Worm (Caenorhabditis elegans) whole organism, L2 larva: ENCODE data around the gene nrsn-1.

Source experiments
- C34F6.9 ChIP-seq: fragments of 150-350 bp; optimal IDR thresholded peaks from 2 replicates; lab custom pipeline; 2014; ENCODE audit warnings: missing biosample characterization, missing genetic modification characterization
- F13H6.1 ChIP-seq: sonication (generic microtip); optimal IDR thresholded peaks from 2 replicates; lab custom pipeline; 2016; ENCODE audit warnings: missing genetic modification characterization, missing compliant biosample characterization
- R02D3.7 ChIP-seq: fragments of 150-350 bp; optimal IDR thresholded peaks from 2 replicates; lab custom pipeline; 2014; ENCODE audit warnings: missing biosample characterization, missing genetic modification characterization
- Y55F3AM.14 ChIP-seq: fragments of 200-800 bp; sonication (Bioruptor generic); optimal IDR thresholded peaks from 2 replicates; lab custom pipeline; 2018; ENCODE audit warnings: mild to moderate bottlenecking, missing genetic modification characterization, missing compliant biosample characterization
- ZK546.5 ChIP-seq: sonication (generic microtip); optimal IDR thresholded peaks from 2 replicates; lab custom pipeline; 2017; ENCODE audit warnings: missing biosample characterization, missing genetic modification characterization
- alr-1 ChIP-seq: fragments of 150-350 bp; optimal IDR thresholded peaks from 2 replicates; lab custom pipeline; 2014; ENCODE audit warnings: missing biosample characterization, missing genetic modification characterization
- aly-2 ChIP-seq: fragments of 150-350 bp; optimal IDR thresholded peaks from 2 replicates; lab custom pipeline; 2014; ENCODE audit warnings: missing biosample characterization, missing genetic modification characterization
- ama-1 ChIP-seq: fragments of 150-350 bp; optimal IDR thresholded peaks from 2 replicates; lab custom pipeline; 2018; ENCODE audit warnings: inconsistent platforms
- blmp-1 ChIP-seq: sonication (generic microtip); optimal IDR thresholded peaks from 2 replicates; lab custom pipeline; 2017; ENCODE audit warnings: missing genetic modification characterization, mild to moderate bottlenecking, missing compliant biosample characterization, antibody characterized with exemption, moderate library complexity; ENCODE audit not compliant: insufficient read depth
- ceh-16 ChIP-seq: fragments of 150-350 bp; optimal IDR thresholded peaks from 2 replicates; lab custom pipeline; 2014; ENCODE audit warnings: missing biosample characterization, missing genetic modification characterization
- crh-2 ChIP-seq: sonication (generic microtip); optimal IDR thresholded peaks from 2 replicates; lab custom pipeline; 2017; ENCODE audit warnings: missing biosample characterization, missing genetic modification characterization
- dmd-4 ChIP-seq: sonication (generic microtip); optimal IDR thresholded peaks from 2 replicates; lab custom pipeline; 2017; ENCODE audit warnings: missing biosample characterization, missing genetic modification characterization
- egl-27 ChIP-seq: sonication (generic microtip); optimal IDR thresholded peaks from 3 replicates; lab custom pipeline; 2017; ENCODE audit warnings: missing biosample characterization, missing genetic modification reagents, missing genetic modification characterization
- elt-1 ChIP-seq: fragments of 150-350 bp; optimal IDR thresholded peaks from 2 replicates; lab custom pipeline; 2014; ENCODE audit warnings: missing biosample characterization, missing genetic modification characterization
- elt-3 ChIP-seq: sonication (generic microtip); optimal IDR thresholded peaks from 2 replicates; lab custom pipeline; 2017; ENCODE audit warnings: missing biosample characterization, missing genetic modification characterization
- fos-1 ChIP-seq: fragments of 150-350 bp; optimal IDR thresholded peaks from 2 replicates; lab custom pipeline; 2014; ENCODE audit warnings: missing biosample characterization, missing genetic modification characterization
- lin-11 ChIP-seq: fragments of 150-350 bp; sonication (generic microtip); optimal IDR thresholded peaks from 2 replicates; lab custom pipeline; 2014; ENCODE audit warnings: missing biosample characterization, missing genetic modification characterization, inconsistent platforms, mixed read lengths
- lin-13 ChIP-seq: fragments of 150-350 bp; optimal IDR thresholded peaks from 2 replicates; lab custom pipeline; 2014; ENCODE audit warnings: missing biosample characterization, missing genetic modification reagents, missing genetic modification characterization
- lin-39 ChIP-seq: fragments of 150-350 bp; optimal IDR thresholded peaks from 2 replicates; lab custom pipeline; 2014; ENCODE audit warnings: missing biosample characterization, missing genetic modification reagents, missing genetic modification characterization
- lsy-2 ChIP-seq, 2 experiments: fragments of 150-350 bp in 1 of 2; sonication (generic microtip) in 1 of 2; optimal IDR thresholded peaks; 2 replicates each; lab custom pipeline; 2014 to 2017; ENCODE audit warnings: missing biosample characterization in 2 of 2, missing genetic modification characterization in 2 of 2
- mab-5 ChIP-seq: fragments of 150-350 bp; optimal IDR thresholded peaks from 2 replicates; lab custom pipeline; 2014; ENCODE audit warnings: missing biosample characterization, missing genetic modification characterization
- mdl-1 ChIP-seq, 2 experiments: fragments of 150-350 bp in 1 of 2; sonication (generic microtip) in 1 of 2; optimal IDR thresholded peaks; 2 replicates each; lab custom pipeline; 2017; ENCODE audit warnings: missing biosample characterization in 2 of 2, missing genetic modification characterization in 2 of 2
- nhr-10 ChIP-seq: sonication (generic microtip); optimal IDR thresholded peaks from 2 replicates; lab custom pipeline; 2017; ENCODE audit warnings: missing biosample characterization, missing genetic modification characterization
- nhr-12 ChIP-seq: fragments of 150-350 bp; optimal IDR thresholded peaks from 2 replicates; lab custom pipeline; 2014; ENCODE audit warnings: missing biosample characterization, missing genetic modification characterization
- nhr-129 ChIP-seq: fragments of 150-350 bp; optimal IDR thresholded peaks from 2 replicates; lab custom pipeline; 2014; ENCODE audit warnings: missing biosample characterization, missing genetic modification characterization
- nhr-21 ChIP-seq: fragments of 150-350 bp; optimal IDR thresholded peaks from 2 replicates; lab custom pipeline; 2014; ENCODE audit warnings: missing biosample characterization, missing genetic modification characterization
- nhr-23 ChIP-seq: fragments of 150-350 bp; optimal IDR thresholded peaks from 2 replicates; lab custom pipeline; 2014; ENCODE audit warnings: missing biosample characterization, missing genetic modification reagents, missing genetic modification characterization
- nhr-237 ChIP-seq: fragments of 150-350 bp; optimal IDR thresholded peaks from 2 replicates; lab custom pipeline; 2014; ENCODE audit warnings: missing biosample characterization, missing genetic modification characterization
- nhr-6 ChIP-seq: fragments of 150-350 bp; optimal IDR thresholded peaks from 2 replicates; lab custom pipeline; 2014; ENCODE audit warnings: missing biosample characterization, missing genetic modification characterization
- nhr-77 ChIP-seq: fragments of 150-350 bp; optimal IDR thresholded peaks from 2 replicates; lab custom pipeline; 2014; ENCODE audit warnings: missing biosample characterization, missing genetic modification characterization
- sem-4 ChIP-seq: fragments of 150-350 bp; optimal IDR thresholded peaks from 2 replicates; lab custom pipeline; 2014; ENCODE audit warnings: missing biosample characterization, missing genetic modification reagents, missing genetic modification characterization
- skn-1 ChIP-seq: sonication (generic microtip); optimal IDR thresholded peaks from 2 replicates; lab custom pipeline; 2017; ENCODE audit warnings: missing biosample characterization, missing genetic modification characterization
- sma-3 ChIP-seq: sonication (generic microtip); optimal IDR thresholded peaks from 2 replicates; lab custom pipeline; 2016; ENCODE audit warnings: missing genetic modification reagents, missing genetic modification characterization, missing compliant biosample characterization
- sma-9 ChIP-seq, 2 experiments: fragments of 150-350 bp in 1 of 2; sonication (generic microtip) in 1 of 2; optimal IDR thresholded peaks; 2 replicates each; lab custom pipeline; 2014 to 2016; ENCODE audit warnings: missing genetic modification characterization in 2 of 2, mild to moderate bottlenecking in 1 of 2, missing biosample characterization in 1 of 2, missing compliant biosample characterization in 1 of 2, missing genetic modification reagents in 1 of 2, moderate library complexity in 1 of 2
- unc-39 ChIP-seq: fragments of 150-350 bp; optimal IDR thresholded peaks from 2 replicates; lab custom pipeline; 2014; ENCODE audit warnings: missing biosample characterization, missing genetic modification characterization
- unc-55 ChIP-seq: fragments of 150-350 bp; sonication (generic microtip); optimal IDR thresholded peaks from 3 replicates; lab custom pipeline; 2014; ENCODE audit warnings: missing biosample characterization, missing genetic modification reagents, missing genetic modification characterization
- zag-1 ChIP-seq: fragments of 150-350 bp; optimal IDR thresholded peaks from 2 replicates; lab custom pipeline; 2014; ENCODE audit warnings: missing biosample characterization, missing genetic modification characterization
- ztf-1 ChIP-seq: fragments of 200-800 bp; sonication (Bioruptor generic); conservative IDR thresholded peaks from 2 replicates; pipeline ENCODE4 v1.3.6; 2022; ENCODE audit warnings: missing genetic modification characterization, missing compliant biosample characterization
- ztf-11 ChIP-seq: sonication (generic microtip); optimal IDR thresholded peaks from 2 replicates; lab custom pipeline; 2017; ENCODE audit warnings: missing biosample characterization, missing genetic modification characterization
- ztf-4 ChIP-seq: fragments of 150-350 bp; optimal IDR thresholded peaks from 2 replicates; lab custom pipeline; 2014; ENCODE audit warnings: missing biosample characterization, missing genetic modification characterization

Gene nrsn-1

DNA sequence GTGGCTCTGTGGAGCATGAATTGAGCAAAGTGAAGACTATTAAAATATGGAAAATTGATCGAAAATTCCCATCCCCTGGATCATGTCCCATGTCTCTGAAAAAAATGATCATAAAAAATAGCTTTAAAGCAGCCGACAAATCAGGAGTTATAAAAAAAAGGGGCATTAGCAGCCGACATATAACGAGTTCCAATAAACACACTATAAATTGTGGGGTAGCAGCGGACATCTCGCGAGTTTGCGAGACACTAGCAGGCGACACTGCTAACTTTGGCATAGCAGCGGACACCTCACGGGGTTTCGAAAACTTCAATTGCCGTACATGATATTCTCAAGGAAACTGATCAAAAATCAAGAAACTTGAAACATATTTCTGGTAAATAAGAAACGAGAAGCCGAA lies 23.5 kb upstream of the nrsn-1 start, which contains the start of gene hpo-36:
TSS of gene hpo-36 (minus strand) at position 101 of the 400 bp plus-strand sequence.
- TF ChIP-seq crh-2 (tag; lab: Kevin White, UChicago) (no peak), nhr-6 (no peak), alr-1 (tag; lab: Kevin White, UChicago) (no peak), lin-39 (tag; lab: Kevin White, UChicago) (no peak), unc-39 (no peak), ztf-11 (tag; lab: Kevin White, UChicago) (no peak), sma-9 (GFP tag; optimal IDR thresholded peaks at IDR 0.05; lab: Kevin White, UChicago) (no peak), sma-9 (tag; optimal IDR thresholded peaks at IDR 0.05; lab: Kevin White, UChicago) (no peak), Y55F3AM.14 (GFP tag; lab: Kevin White, UChicago) (no peak), nhr-21 (tag; lab: Kevin White, UChicago) (no peak), skn-1 (tag; lab: Kevin White, UChicago) (no peak), ceh-16 (tag; lab: Kevin White, UChicago) (no peak), nhr-23 (tag; lab: Kevin White, UChicago) (no peak), R02D3.7 (tag; lab: Kevin White, UChicago) (no peak), elt-3 (no peak)

DNA sequence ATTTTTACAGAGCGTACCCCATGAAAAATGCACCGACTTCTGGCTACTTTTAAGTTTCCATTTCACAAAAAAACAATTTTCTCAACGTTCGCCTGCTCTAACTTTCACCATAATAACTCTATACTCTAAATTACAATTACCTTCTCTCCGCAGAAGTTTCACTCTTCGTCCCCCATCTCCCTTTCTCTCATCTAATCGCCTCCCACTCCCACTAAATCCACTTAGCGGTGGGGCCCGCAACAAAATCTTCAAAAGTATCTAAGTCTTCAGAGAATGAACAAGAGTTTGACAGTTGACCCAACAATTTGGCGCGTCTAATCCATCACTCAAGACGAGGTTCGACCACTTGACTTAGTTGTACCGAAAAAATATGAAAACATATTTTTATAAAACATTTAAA lies 22.6 kb upstream of the nrsn-1 start:
- no peak for TF ChIP-seq ZK546.5 (tag; lab: Kevin White, UChicago)
- no peak for TF ChIP-seq nhr-12
- TF ChIP-seq C34F6.9 (tag; lab: Kevin White, UChicago): no peak
- no peak for TF ChIP-seq Y55F3AM.14 (GFP tag; lab: Kevin White, UChicago)
- TF ChIP-seq unc-55 (GFP tag; lab: Kevin White, UChicago): no peak
- no peak for TF ChIP-seq elt-3
- TF ChIP-seq unc-39: no peak
- TF ChIP-seq sma-3: no peak
- TF ChIP-seq fos-1 (tag; lab: Kevin White, UChicago): no peak
- TF ChIP-seq mab-5 (tag; lab: Kevin White, UChicago): no peak
- TF ChIP-seq ztf-1 (GFP tag; lab: Robert Waterston, UW): no peak
- no peak for TF ChIP-seq F13H6.1 (tag; lab: Kevin White, UChicago)
- TF ChIP-seq nhr-6: no peak

DNA sequence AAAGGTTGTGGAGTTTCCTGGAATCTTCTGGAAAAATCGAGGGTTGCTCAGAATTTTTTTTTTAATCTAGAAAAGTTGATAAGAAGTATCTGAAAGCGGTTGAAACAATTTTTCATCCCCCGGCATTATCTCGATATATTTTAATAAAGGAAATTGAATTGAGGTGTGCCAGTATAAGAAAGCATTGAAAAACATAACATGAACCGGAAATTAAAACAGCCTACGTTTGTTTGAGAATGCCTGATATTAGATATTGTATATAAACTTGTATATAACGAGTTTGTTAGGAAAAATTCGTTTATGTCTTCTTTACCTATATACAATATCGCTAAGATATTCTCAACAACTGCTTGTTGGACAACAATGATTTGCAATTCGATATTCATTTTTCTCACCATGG lies 9.0 kb upstream of the nrsn-1 start, which contains the start of gene str-30:
TSS of gene str-30 (plus strand) at position 301 of the 400 bp plus-strand sequence.
- no peak for TF ChIP-seq lsy-2 (tag; optimal IDR thresholded peaks at IDR 0.05; lab: Kevin White, UChicago)
- TF ChIP-seq skn-1 (tag; lab: Kevin White, UChicago): no peak
- no peak for TF ChIP-seq crh-2 (tag; lab: Kevin White, UChicago)
- no peak for TF ChIP-seq nhr-77
- no peak for TF ChIP-seq nhr-12
- TF ChIP-seq blmp-1 (tag; lab: Kevin White, UChicago): no peak
- no peak for TF ChIP-seq ztf-4 (tag; lab: Kevin White, UChicago)
- TF ChIP-seq egl-27 (tag; lab: Kevin White, UChicago): no peak
- no peak for TF ChIP-seq dmd-4 (tag; lab: Kevin White, UChicago)
- no peak for TF ChIP-seq ztf-1 (GFP tag; lab: Robert Waterston, UW)
- no peak for TF ChIP-seq ama-1 (lab: Kevin White, UChicago)
- TF ChIP-seq, all 48 proteins: peak for 0

DNA sequence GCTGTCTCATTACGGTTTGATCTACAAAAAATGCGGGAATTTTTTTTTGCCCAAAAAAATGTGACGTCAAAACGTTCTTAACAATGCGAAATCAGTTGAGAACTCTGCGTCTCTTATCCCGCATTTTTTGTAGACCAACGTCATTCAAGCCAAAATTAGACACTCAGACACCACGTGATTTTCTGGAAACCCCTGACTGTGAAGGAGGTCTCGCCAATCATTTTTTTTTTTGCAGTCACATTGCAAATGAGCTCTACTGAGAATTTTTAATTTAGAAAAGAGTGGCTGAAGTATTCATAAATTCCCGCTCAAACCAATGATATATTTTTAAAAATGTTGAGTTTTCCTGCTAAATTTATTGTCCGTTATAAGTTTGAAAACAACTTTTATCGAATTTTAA lies 2.7 kb upstream of the nrsn-1 start:
- TF ChIP-seq lin-13 (GFP tag; lab: Kevin White, UChicago): no peak

DNA sequence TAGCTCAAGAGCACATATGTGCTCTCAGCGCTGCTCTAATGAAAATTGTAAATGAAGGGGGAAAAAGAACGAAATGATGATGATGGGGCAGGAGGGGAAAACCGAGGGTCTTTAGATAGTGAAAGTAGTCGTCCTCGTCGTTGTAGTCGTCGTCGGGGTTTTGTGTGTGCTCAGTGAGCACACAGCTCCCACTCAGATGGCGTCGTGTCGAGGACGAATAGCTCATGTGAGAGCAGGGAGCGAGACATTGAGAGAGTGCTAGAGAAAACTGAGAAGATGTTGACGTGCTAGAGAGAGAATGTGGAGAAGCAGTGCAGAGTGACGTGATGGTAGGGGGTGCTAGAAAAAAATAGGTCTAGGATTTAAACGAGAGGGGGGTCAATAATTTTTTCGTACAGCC lies 2.0 kb upstream of the nrsn-1 start:
- TF ChIP-seq mdl-1 (tag; optimal IDR thresholded peaks at IDR 0.05; lab: Kevin White, UChicago): peak; percentile 29 to 44
- TF ChIP-seq R02D3.7 (tag; lab: Kevin White, UChicago): no peak
- TF ChIP-seq dmd-4 (tag; lab: Kevin White, UChicago): no peak
- TF ChIP-seq nhr-10 (tag; lab: Kevin White, UChicago): no peak
- no peak for TF ChIP-seq aly-2 (tag; lab: Kevin White, UChicago)
- no peak for TF ChIP-seq nhr-23 (tag; lab: Kevin White, UChicago)
- TF ChIP-seq nhr-237 (tag; lab: Kevin White, UChicago): no peak
- TF ChIP-seq egl-27 (tag; lab: Kevin White, UChicago): peak; percentile 32
- TF ChIP-seq lin-11: peak; percentile 38
- peak; percentile 3 for TF ChIP-seq sem-4 (tag; lab: Kevin White, UChicago)
- peak; percentile 58 for TF ChIP-seq unc-55 (GFP tag; lab: Kevin White, UChicago)
- no peak for TF ChIP-seq elt-1 (tag; lab: Kevin White, UChicago)
- TF ChIP-seq fos-1 (tag; lab: Kevin White, UChicago): peak; percentile 2
- peak; percentile 44 for TF ChIP-seq nhr-6
- TF ChIP-seq C34F6.9 (tag; lab: Kevin White, UChicago): peak; percentile 69
- peak; percentile 31 for TF ChIP-seq lin-13 (GFP tag; lab: Kevin White, UChicago)
- TF ChIP-seq F13H6.1 (tag; lab: Kevin White, UChicago): peak; percentile 43
- TF ChIP-seq sma-9 (GFP tag; optimal IDR thresholded peaks at IDR 0.05; lab: Kevin White, UChicago): peak; percentile 30
- no peak for TF ChIP-seq sma-9 (tag; optimal IDR thresholded peaks at IDR 0.05; lab: Kevin White, UChicago)
- peak; percentile 37 for TF ChIP-seq ama-1 (lab: Kevin White, UChicago)
- peak; percentile 69 for TF ChIP-seq nhr-129 (tag; lab: Kevin White, UChicago)
- peak in 1 of 2 experiments; percentile 72 for TF ChIP-seq lsy-2 (tag; optimal IDR thresholded peaks at IDR 0.05; lab: Kevin White, UChicago)
- no peak for TF ChIP-seq ZK546.5 (tag; lab: Kevin White, UChicago)
- TF ChIP-seq nhr-21 (tag; lab: Kevin White, UChicago): peak; percentile 10
- no peak for TF ChIP-seq ztf-11 (tag; lab: Kevin White, UChicago)
- TF ChIP-seq sma-3: no peak
- peak; percentile 39 for TF ChIP-seq crh-2 (tag; lab: Kevin White, UChicago)
- peak; percentile 61 for TF ChIP-seq zag-1
- TF ChIP-seq, all 48 proteins: peak for 17
